Fruit fly (Drosophila melanogaster): Measurements from ENCODE around the gene CG12011.

- TF ChIP-seq bab1 (GFP tag; optimal IDR thresholded peaks at IDR 0.05) (no peak), CG1620 (GFP tag; optimal IDR thresholded peaks at IDR 0.05) (no peak), CG7101 (tag; optimal IDR thresholded peaks at IDR 0.05) (no peak), tj (GFP tag; optimal IDR thresholded peaks at IDR 0.05) (no peak), CG14711 (tag; optimal IDR thresholded peaks at IDR 0.05) (no peak)
Observed at dm6 chr3L:1683091-1683490, 11.3 kb upstream of the CG12011 start.

Data from whole organism, adult.